Worm (Caenorhabditis elegans): ENCODE results near the gene F37A4.6.

F37A4.6 gene

ce11 chrIII:6705515-6705914, at the start of gene F37A4.6:
TSS of gene F37A4.6 (plus strand) at chrIII:6705815.
- TF ChIP-seq aly-2 (tag; optimal IDR thresholded peaks at IDR 0.05) (no peak), skn-1 (tag; optimal IDR thresholded peaks at IDR 0.05) (no peak)

ce11 chrIII:6655830-6656229, 49.8 kb upstream of the F37A4.6 start:
- TF ChIP-seq nhr-28 (tag; optimal IDR thresholded peaks at IDR 0.05) = no peak
- no peak for TF ChIP-seq ama-1 (optimal IDR thresholded peaks at IDR 0.05)
- no peak for TF ChIP-seq mdl-1 (tag; optimal IDR thresholded peaks at IDR 0.05)
- TF ChIP-seq nfya-1 (tag; optimal IDR thresholded peaks at IDR 0.05; ENCODE audit: insufficient read depth) = peak; percentile 55
- TF ChIP-seq lin-39 (tag; optimal IDR thresholded peaks at IDR 0.05) = peak; percentile 64
- TF ChIP-seq nhr-12 (tag; optimal IDR thresholded peaks at IDR 0.05) = no peak
- no peak for TF ChIP-seq mml-1 (tag; optimal IDR thresholded peaks at IDR 0.05)
- TF ChIP-seq nhr-76 (tag; optimal IDR thresholded peaks at IDR 0.05) = no peak
- peak; percentile 16 for TF ChIP-seq fkh-10 (GFP tag; optimal IDR thresholded peaks at IDR 0.05)
- TF ChIP-seq snpc-4 (tag; optimal IDR thresholded peaks at IDR 0.05) = peak; percentile 32
- peak; percentile 0 for TF ChIP-seq egl-5 (tag; optimal IDR thresholded peaks at IDR 0.05)

ce11 chrIII:6670737-6671242, 34.8 kb upstream of the F37A4.6 start:
- TF ChIP-seq nhr-237 (tag; optimal IDR thresholded peaks at IDR 0.05) (no peak), fkh-10 (GFP tag; optimal IDR thresholded peaks at IDR 0.05) (peak; percentile 38)

- no peak for TF ChIP-seq nhr-12 (tag; optimal IDR thresholded peaks at IDR 0.05)
- peak; percentile 8 for TF ChIP-seq nfya-1 (tag; optimal IDR thresholded peaks at IDR 0.05; ENCODE audit: insufficient read depth)
Measured at ce11 chrIII:6675460-6675859, 30.2 kb upstream of the F37A4.6 start, which contains the start of gene rbf-1. TSS of gene rbf-1 (plus strand) at chrIII:6675760.

ce11 chrIII:6677304-6677703, 28.3 kb upstream of the F37A4.6 start:
- TF ChIP-seq pqm-1 (tag; optimal IDR thresholded peaks at IDR 0.05) (no peak), mml-1 (tag; optimal IDR thresholded peaks at IDR 0.05) (no peak), ztf-11 (tag; optimal IDR thresholded peaks at IDR 0.05) (no peak), nhr-237 (tag; optimal IDR thresholded peaks at IDR 0.05) (no peak)

- TF ChIP-seq R02D3.7 (tag; optimal IDR thresholded peaks at IDR 0.05) (no peak), skn-1 (tag; optimal IDR thresholded peaks at IDR 0.05) (no peak), egl-27 (tag; optimal IDR thresholded peaks at IDR 0.05) (no peak), aly-2 (tag; optimal IDR thresholded peaks at IDR 0.05) (no peak), nhr-76 (tag; optimal IDR thresholded peaks at IDR 0.05) (no peak), zag-1 (tag; optimal IDR thresholded peaks at IDR 0.05) (no peak), nhr-43 (tag; optimal IDR thresholded peaks at IDR 0.05; ENCODE audit: poor library complexity, severe bottlenecking) (no peak), tbx-2 (tag; optimal IDR thresholded peaks at IDR 0.05) (no peak), elt-2 (tag; optimal IDR thresholded peaks at IDR 0.05) (no peak)
Measured at ce11 chrIII:6679323-6679722, 26.3 kb upstream of the F37A4.6 start.

ce11 chrIII:6680963-6681362, 24.7 kb upstream of the F37A4.6 start:
- TF ChIP-seq nhr-67 (tag; optimal IDR thresholded peaks at IDR 0.05) (no peak), eor-1 (tag; optimal IDR thresholded peaks at IDR 0.05) (no peak), lin-39 (tag; optimal IDR thresholded peaks at IDR 0.05) (no peak), nhr-76 (tag; optimal IDR thresholded peaks at IDR 0.05) (no peak), sea-2 (GFP tag; optimal IDR thresholded peaks at IDR 0.05) (no peak), R02D3.7 (tag; optimal IDR thresholded peaks at IDR 0.05) (no peak), lsy-12 (tag; optimal IDR thresholded peaks at IDR 0.05) (no peak), elt-2 (tag; optimal IDR thresholded peaks at IDR 0.05) (no peak), ztf-4 (tag; optimal IDR thresholded peaks at IDR 0.05) (no peak), egl-27 (tag; optimal IDR thresholded peaks at IDR 0.05) (no peak), egl-5 (tag; optimal IDR thresholded peaks at IDR 0.05) (no peak), pqm-1 (tag; optimal IDR thresholded peaks at IDR 0.05) (no peak), tbx-2 (tag; optimal IDR thresholded peaks at IDR 0.05) (no peak), fkh-10 (GFP tag; optimal IDR thresholded peaks at IDR 0.05) (no peak), elt-3 (tag; optimal IDR thresholded peaks at IDR 0.05) (no peak), elt-1 (tag; optimal IDR thresholded peaks at IDR 0.05) (no peak), daf-12 (tag; optimal IDR thresholded peaks at IDR 0.05) (no peak), ztf-11 (tag; optimal IDR thresholded peaks at IDR 0.05) (no peak)
